Fruit fly (Drosophila melanogaster): ENCODE data around the gene CG6527.

DNA sequence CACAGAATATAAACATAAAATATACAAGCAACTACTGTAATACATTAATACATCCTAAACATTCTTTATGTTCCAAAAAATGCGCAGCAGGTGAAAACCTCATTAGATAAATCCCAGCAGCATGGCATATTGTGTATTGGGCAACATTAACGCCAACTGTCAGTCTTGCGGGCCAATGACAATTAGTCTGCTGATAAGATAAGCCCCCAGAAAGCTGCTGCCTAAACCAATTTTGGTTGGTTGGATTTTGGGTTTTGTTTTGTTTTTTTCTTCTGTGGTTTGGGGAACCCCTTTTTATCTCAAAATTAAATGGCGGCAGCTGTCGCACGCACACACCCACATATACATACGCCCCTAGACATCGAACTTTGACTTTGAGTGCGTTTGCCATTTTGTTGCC lies 30.6 kb downstream of the CG6527 start:
- TF ChIP-seq Hr4 (GFP tag; optimal IDR thresholded peaks at IDR 0.05), result no peak
- no peak for TF ChIP-seq fkh (GFP tag; optimal IDR thresholded peaks at IDR 0.05)
- no peak for TF ChIP-seq Smox (GFP tag; optimal IDR thresholded peaks at IDR 0.05)
- no peak for TF ChIP-seq Hr38 (GFP tag; optimal IDR thresholded peaks at IDR 0.05)
- no peak for TF ChIP-seq Gug (GFP tag; IDR thresholded peaks at IDR 0.05)

Measured in whole organism, prepupa.